Fruit fly (Drosophila melanogaster) whole organism, embryonic: ENCODE measurements around the gene mats.

Experiments used
- CG12155 ChIP-seq: fragments of 200-800 bp; sonication (Bioruptor generic); optimal IDR thresholded peaks from 3 replicates; lab custom pipeline; 2016; ENCODE audit warnings: missing biosample characterization, missing genetic modification characterization
- CG15073 ChIP-seq: fragments of 200-800 bp; sonication (Bioruptor generic); optimal IDR thresholded peaks from 2 replicates; lab custom pipeline; 2016; ENCODE audit warnings: missing biosample characterization, missing genetic modification characterization
- CG1603 ChIP-seq: fragments of 200-800 bp; sonication (Bioruptor generic); optimal IDR thresholded peaks from 2 replicates; lab custom pipeline; 2019; ENCODE audit warnings: missing biosample characterization, mild to moderate bottlenecking, missing genetic modification characterization, moderate library complexity
- CG17186 ChIP-seq: fragments of 200-800 bp; sonication (Bioruptor generic); optimal IDR thresholded peaks from 3 replicates; lab custom pipeline; 2017; ENCODE audit warnings: missing biosample characterization, missing genetic modification reagents, missing genetic modification characterization
- CG17385 ChIP-seq: fragments of 200-800 bp; sonication (Bioruptor generic); optimal IDR thresholded peaks from 3 replicates; lab custom pipeline; 2018; ENCODE audit warnings: missing biosample characterization, mild to moderate bottlenecking, missing genetic modification characterization
- CG6854 ChIP-seq: fragments of 200-800 bp; sonication (Bioruptor generic); optimal IDR thresholded peaks from 3 replicates; lab custom pipeline; 2017; ENCODE audit warnings: missing biosample characterization, mild to moderate bottlenecking, missing genetic modification characterization
- CG7357 ChIP-seq: fragments of 200-800 bp; sonication (Bioruptor generic); IDR thresholded peaks from 3 replicates; pipeline ENCODE4 v1.3.6; 2022; ENCODE audit warnings: missing biosample characterization, missing genetic modification characterization
- Doc2 ChIP-seq: fragments of 200-800 bp; sonication (Bioruptor generic); IDR thresholded peaks from 2 replicates; pipeline ENCODE4 v1.3.6; 2022; ENCODE audit warnings: missing biosample characterization, missing genetic modification characterization
- Nf-YA ChIP-seq: fragments of 200-800 bp; sonication (Bioruptor generic); IDR thresholded peaks from 2 replicates; pipeline ENCODE4 v1.3.6; 2022; ENCODE audit warnings: missing biosample characterization, missing genetic modification characterization
- p53 ChIP-seq: fragments of 200-800 bp; sonication (Bioruptor generic); optimal IDR thresholded peaks from 2 replicates; lab custom pipeline; 2016; ENCODE audit warnings: missing biosample characterization, missing genetic modification characterization
- trh ChIP-seq: fragments of 200-800 bp; sonication (Bioruptor generic); optimal IDR thresholded peaks from 2 replicates; lab custom pipeline; 2016; ENCODE audit warnings: missing biosample characterization, missing genetic modification characterization

dm6 chr3R:22381735-22382134, 39.2 kb upstream of the mats start, which contains the start of gene Gpdh3:
- TF ChIP-seq CG12155 (GFP tag; lab: Kevin White, UChicago) (no peak), CG17385 (GFP tag; lab: Kevin White, UChicago) (no peak), CG1603 (no peak), CG17186 (GFP tag; lab: Kevin White, UChicago) (no peak), CG6854 (GFP tag; lab: Kevin White, UChicago) (no peak), p53 (GFP tag; lab: Kevin White, UChicago) (no peak), Nf-YA (GFP tag; lab: Robert Waterston, UW) (no peak), CG7357 (GFP tag; lab: Robert Waterston, UW) (no peak), trh (GFP tag; lab: Kevin White, UChicago) (no peak), Doc2 (GFP tag; lab: Robert Waterston, UW) (no peak), CG15073 (GFP tag; lab: Kevin White, UChicago) (no peak)
